Fruit fly (Drosophila melanogaster): Measurements from ENCODE around the gene cact.

cact gene

DNA sequence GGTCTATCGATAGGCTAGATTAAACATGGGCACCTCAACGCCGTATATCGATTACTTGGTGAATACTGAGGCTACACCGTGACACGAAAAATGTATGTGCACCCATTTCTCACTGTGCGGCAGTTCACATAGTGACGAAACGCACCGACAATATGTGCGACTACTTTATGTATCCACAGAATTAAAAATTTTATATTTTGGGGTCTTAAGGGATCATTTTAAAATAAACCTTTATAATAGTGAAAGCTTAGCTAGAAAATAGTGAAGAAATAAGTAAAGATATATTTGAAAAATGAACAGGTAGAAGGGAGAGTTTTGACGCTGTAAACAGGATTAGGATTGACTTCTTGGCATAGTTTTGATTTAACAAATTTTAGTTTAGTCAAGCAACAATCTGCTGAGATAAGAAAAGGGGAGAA is 3.1 kb upstream of the cact start, which contains the start of gene mRpL4 (continued):
- TF ChIP-seq Dref (GFP tag; IDR thresholded peaks at IDR 0.05) = peak; percentile 97
- peak in 1 of 2 experiments; percentile 13 for TF ChIP-seq tll (GFP tag; optimal IDR thresholded peaks at IDR 0.05)
- no peak for TF ChIP-seq cad (GFP tag; optimal IDR thresholded peaks at IDR 0.05)
- peak; percentile 63 for TF ChIP-seq ci (GFP tag; IDR thresholded peaks at IDR 0.05)
- peak; percentile 15 for TF ChIP-seq en (GFP tag; optimal IDR thresholded peaks at IDR 0.05)
- peak; percentile 18; the same call in 1 of the 2 replicates for TF ChIP-seq wdn (GFP tag; IDR thresholded peaks at IDR 0.05)
- peak; percentile 58 for TF ChIP-seq CG3163 (GFP tag; optimal IDR thresholded peaks at IDR 0.05)
- peak; percentile 30 for TF ChIP-seq Sox100B (GFP tag; optimal IDR thresholded peaks at IDR 0.05)
- TF ChIP-seq crol (GFP tag; IDR thresholded peaks at IDR 0.05) = no peak
- peak; percentile 87 for TF ChIP-seq CG2199 (GFP tag; IDR thresholded peaks at IDR 0.05)
- no peak for TF ChIP-seq CG31365 (tag; optimal IDR thresholded peaks at IDR 0.05)
- no peak for TF ChIP-seq Hand (GFP tag; optimal IDR thresholded peaks at IDR 0.05)
- TF ChIP-seq Hr3 (GFP tag; optimal IDR thresholded peaks at IDR 0.05) = peak; percentile 79
- peak; percentile 80 for TF ChIP-seq CG17829 (tag; optimal IDR thresholded peaks at IDR 0.05)
- TF ChIP-seq CG13287 (GFP tag; IDR thresholded peaks at IDR 0.05; ENCODE audit: partially characterized antibody) = peak; percentile 99
- peak; percentile 49 for TF ChIP-seq crc (GFP tag; optimal IDR thresholded peaks at IDR 0.05)
- TF ChIP-seq cg (GFP tag; optimal IDR thresholded peaks at IDR 0.05) = no peak
- peak; percentile 99 for TF ChIP-seq sna (GFP tag; IDR thresholded peaks at IDR 0.05; ENCODE audit: partially characterized antibody)
- TF ChIP-seq jing (GFP tag; optimal IDR thresholded peaks at IDR 0.05) = no peak
- TF ChIP-seq CG1603 (tag; optimal IDR thresholded peaks at IDR 0.05) = peak; percentile 77
- TF ChIP-seq CG3995 (GFP tag; optimal IDR thresholded peaks at IDR 0.05) = peak; percentile 87
- TF ChIP-seq HLH54F (GFP tag; optimal IDR thresholded peaks at IDR 0.05) = peak; percentile 82
- peak; percentile 99 for TF ChIP-seq CG14860 (GFP tag; IDR thresholded peaks at IDR 0.05; ENCODE audit: partially characterized antibody)
- TF ChIP-seq CG9215 (GFP tag; IDR thresholded peaks at IDR 0.05) = peak; percentile 51
- no peak; the same call in 1 of the 3 replicates for TF ChIP-seq ase (GFP tag; IDR thresholded peaks at IDR 0.05)
- no peak for TF ChIP-seq CG1024 (GFP tag; IDR thresholded peaks at IDR 0.05)
- TF ChIP-seq lmd (GFP tag; IDR thresholded peaks at IDR 0.05) = peak; percentile 76
- peak; percentile 72 for TF ChIP-seq slp2 (GFP tag; optimal IDR thresholded peaks at IDR 0.05)
- no peak for TF ChIP-seq GATAe (GFP tag; conservative IDR thresholded peaks at IDR 0.05)
- TF ChIP-seq BtbVII (GFP tag; optimal IDR thresholded peaks at IDR 0.05) = no peak
- 0 out of 3 replicates have a peak, but pooled peaks have one; percentile 33 for TF ChIP-seq otp (GFP tag; IDR thresholded peaks at IDR 0.05)
- TF ChIP-seq Dip2 (GFP tag; IDR thresholded peaks at IDR 0.05) = no peak
- peak; percentile 87 for TF ChIP-seq mam (GFP tag; optimal IDR thresholded peaks at IDR 0.05)
- peak; percentile 60 for TF ChIP-seq bcd (GFP tag; optimal IDR thresholded peaks at IDR 0.05)
- TF ChIP-seq chif (GFP tag; optimal IDR thresholded peaks at IDR 0.05) = peak; percentile 51 to 73
- TF ChIP-seq CG7963 (GFP tag; IDR thresholded peaks at IDR 0.05; ENCODE audit: partially characterized antibody) = peak; percentile 95
- peak; percentile 18 for TF ChIP-seq gfzf (GFP tag; optimal IDR thresholded peaks at IDR 0.05)
- peak; percentile 69 for TF ChIP-seq CG13624 (GFP tag; optimal IDR thresholded peaks at IDR 0.05)
- peak; percentile 2 for TF ChIP-seq grn (GFP tag; optimal IDR thresholded peaks at IDR 0.05)
- TF ChIP-seq Oaz (GFP tag; IDR thresholded peaks at IDR 0.05) = peak; percentile 58
- no peak for TF ChIP-seq CG43689 (GFP tag; IDR thresholded peaks at IDR 0.05)
- no peak for TF ChIP-seq lov (optimal IDR thresholded peaks at IDR 0.05)
- peak; percentile 58; the same call in 1 of the 3 replicates for TF ChIP-seq lov (GFP tag; IDR thresholded peaks at IDR 0.05)
- peak; percentile 58 for TF ChIP-seq CG11398 (GFP tag; optimal IDR thresholded peaks at IDR 0.05)
- no peak for TF ChIP-seq eyg (GFP tag; optimal IDR thresholded peaks at IDR 0.05)
- TF ChIP-seq TFAM (GFP tag; optimal IDR thresholded peaks at IDR 0.05) = no peak
- TF ChIP-seq Meics (GFP tag; optimal IDR thresholded peaks at IDR 0.05) = peak; percentile 100
- peak; percentile 75 for TF ChIP-seq ind (GFP tag; optimal IDR thresholded peaks at IDR 0.05)
- peak; percentile 6 for TF ChIP-seq Nf-YB (GFP tag; optimal IDR thresholded peaks at IDR 0.05)
- TF ChIP-seq ro (GFP tag; IDR thresholded peaks at IDR 0.05) = no peak
- TF ChIP-seq HHEX (GFP tag; optimal IDR thresholded peaks at IDR 0.05) = peak; percentile 11
- peak; percentile 48; the same call in 1 of the 2 replicates for TF ChIP-seq HLH3B (GFP tag; IDR thresholded peaks at IDR 0.05)

All from whole organism, embryonic.